Fruit fly (Drosophila melanogaster) whole organism, embryonic: ENCODE measurements around the gene MED28.

Source experiments
- ATbp ChIP-seq: fragments of 200-800 bp; sonication (Bioruptor generic); optimal IDR thresholded peaks from 2 replicates; lab custom pipeline; 2017; ENCODE audit warnings: missing biosample characterization, mild to moderate bottlenecking, missing genetic modification characterization, missing genetic modification reagents
- C15 ChIP-seq: fragments of 200-800 bp; sonication (Bioruptor generic); IDR thresholded peaks from 3 replicates; pipeline ENCODE4 v1.3.6; 2022; ENCODE audit warnings: missing biosample characterization, missing genetic modification characterization
- CG10147 ChIP-seq: fragments of 200-800 bp; sonication (Bioruptor generic); optimal IDR thresholded peaks from 2 replicates; lab custom pipeline; 2019; ENCODE audit warnings: missing biosample characterization, mild to moderate bottlenecking, missing genetic modification characterization, moderate library complexity
- CG10274 ChIP-seq: fragments of 200-800 bp; sonication (Bioruptor generic); optimal IDR thresholded peaks from 3 replicates; lab custom pipeline; 2017; ENCODE audit warnings: missing biosample characterization, mild to moderate bottlenecking, missing genetic modification characterization
- CG10321 ChIP-seq: fragments of 200-800 bp; sonication (Bioruptor generic); IDR thresholded peaks from 2 replicates; pipeline ENCODE4 v1.3.6; 2022; ENCODE audit warnings: missing biosample characterization, missing genetic modification characterization
- CG12391 ChIP-seq: fragments of 200-800 bp; sonication (Bioruptor generic); optimal IDR thresholded peaks from 3 replicates; lab custom pipeline; 2018; ENCODE audit warnings: missing biosample characterization, mild to moderate bottlenecking, missing genetic modification characterization, moderate library complexity
- CG15073 ChIP-seq: fragments of 200-800 bp; sonication (Bioruptor generic); optimal IDR thresholded peaks from 2 replicates; lab custom pipeline; 2016; ENCODE audit warnings: missing biosample characterization, missing genetic modification characterization
- CG17359 ChIP-seq: fragments of 200-800 bp; sonication (Bioruptor generic); optimal IDR thresholded peaks from 3 replicates; lab custom pipeline; 2018; ENCODE audit warnings: missing biosample characterization, mild to moderate bottlenecking, missing genetic modification characterization, moderate library complexity
- CG17361 ChIP-seq: fragments of 200-800 bp; sonication (Bioruptor generic); IDR thresholded peaks from 3 replicates; pipeline ENCODE4 v1.3.6; 2022; ENCODE audit warnings: missing biosample characterization, missing genetic modification characterization
- CG17829 ChIP-seq: fragments of 200-800 bp; optimal IDR thresholded peaks from 2 replicates; lab custom pipeline; 2019; ENCODE audit warnings: missing biosample characterization, mild to moderate bottlenecking, missing genetic modification characterization, moderate library complexity
- CG2116 ChIP-seq: fragments of 200-800 bp; sonication (Bioruptor generic); optimal IDR thresholded peaks from 3 replicates; lab custom pipeline; 2018; ENCODE audit warnings: missing biosample characterization, mild to moderate bottlenecking, missing genetic modification characterization
- CG30403 ChIP-seq: fragments of 200-800 bp; sonication (Bioruptor generic); optimal IDR thresholded peaks from 3 replicates; lab custom pipeline; 2016; ENCODE audit warnings: missing biosample characterization, missing genetic modification characterization
- CG31388 ChIP-seq: fragments of 200-800 bp; sonication (Bioruptor generic); optimal IDR thresholded peaks from 2 replicates; lab custom pipeline; 2016; ENCODE audit warnings: missing biosample characterization, missing genetic modification characterization
- CG32532 ChIP-seq: fragments of 200-800 bp; sonication (Bioruptor generic); IDR thresholded peaks from 2 replicates; pipeline ENCODE4 v1.3.6; 2022; ENCODE audit warnings: missing biosample characterization, missing genetic modification characterization
- CG34224 ChIP-seq: fragments of 200-800 bp; sonication (Bioruptor generic); IDR thresholded peaks from 3 replicates; pipeline ENCODE4 v1.3.6; 2022; ENCODE audit warnings: missing biosample characterization, missing genetic modification characterization; ENCODE audit not compliant: partially characterized antibody
- CG4360 ChIP-seq: fragments of 200-800 bp; sonication (Bioruptor generic); IDR thresholded peaks from 2 replicates; pipeline ENCODE4 v1.3.6; 2022; ENCODE audit warnings: missing biosample characterization, missing genetic modification characterization
- CG4404 ChIP-seq: fragments of 200-800 bp; sonication (Bioruptor generic); IDR thresholded peaks from 2 replicates; pipeline ENCODE4 v1.3.6; 2022; ENCODE audit warnings: missing biosample characterization, missing genetic modification characterization
- CG4820 ChIP-seq: fragments of 200-800 bp; sonication (Bioruptor generic); optimal IDR thresholded peaks from 3 replicates; lab custom pipeline; 2016; ENCODE audit warnings: missing biosample characterization, missing genetic modification characterization
- CG6791 ChIP-seq: fragments of 200-800 bp; sonication (Bioruptor generic); IDR thresholded peaks from 3 replicates; pipeline ENCODE4 v1.3.6; 2022; ENCODE audit warnings: missing biosample characterization, missing genetic modification characterization; ENCODE audit not compliant: partially characterized antibody
- CG7839 ChIP-seq: fragments of 200-800 bp; sonication (Bioruptor generic); optimal IDR thresholded peaks from 3 replicates; lab custom pipeline; 2018; ENCODE audit warnings: missing biosample characterization, mild to moderate bottlenecking, missing genetic modification characterization, moderate library complexity
- CG8359 ChIP-seq: fragments of 200-800 bp; sonication (Bioruptor generic); optimal IDR thresholded peaks from 2 replicates; lab custom pipeline; 2017; ENCODE audit warnings: missing biosample characterization, mild to moderate bottlenecking, missing genetic modification characterization, borderline replicate concordance
- CG9876 ChIP-seq: fragments of 200-800 bp; sonication (Bioruptor generic); optimal IDR thresholded peaks from 2 replicates; lab custom pipeline; 2016; ENCODE audit warnings: missing biosample characterization, missing genetic modification characterization
- D19B ChIP-seq: fragments of 200-800 bp; sonication (Bioruptor generic); optimal IDR thresholded peaks from 2 replicates; lab custom pipeline; 2017; ENCODE audit warnings: missing biosample characterization, mild to moderate bottlenecking, missing genetic modification characterization
- Deaf1 ChIP-seq: fragments of 200-800 bp; optimal IDR thresholded peaks from 3 replicates; lab custom pipeline; 2019; ENCODE audit warnings: missing biosample characterization, mild to moderate bottlenecking, missing genetic modification characterization, moderate library complexity
- GATAe ChIP-seq: fragments of 200-800 bp; sonication (Bioruptor generic); conservative IDR thresholded peaks from 2 replicates; pipeline ENCODE4 v1.3.6; 2022; ENCODE audit warnings: missing biosample characterization, missing genetic modification characterization
- Oli ChIP-seq: fragments of 200-800 bp; sonication (Bioruptor generic); optimal IDR thresholded peaks from 2 replicates; lab custom pipeline; 2018; ENCODE audit warnings: missing biosample characterization, mild to moderate bottlenecking, missing genetic modification characterization, moderate library complexity
- Ptx1 ChIP-seq: fragments of 200-800 bp; sonication (Bioruptor generic); IDR thresholded peaks from 2 replicates; pipeline ENCODE4 v1.3.6; 2022; ENCODE audit warnings: missing biosample characterization, missing genetic modification characterization
- Sox100B ChIP-seq: fragments of 200-800 bp; sonication (Bioruptor generic); optimal IDR thresholded peaks from 3 replicates; lab custom pipeline; 2018; ENCODE audit warnings: missing biosample characterization, mild to moderate bottlenecking, missing genetic modification characterization
- Sox102F ChIP-seq: fragments of 200-800 bp; sonication (Bioruptor generic); optimal IDR thresholded peaks from 2 replicates; lab custom pipeline; 2018; ENCODE audit warnings: missing biosample characterization, mild to moderate bottlenecking, missing genetic modification characterization, moderate library complexity
- Sry-β ChIP-seq: fragments of 200-800 bp; sonication (Bioruptor generic); optimal IDR thresholded peaks from 2 replicates; lab custom pipeline; 2018; ENCODE audit warnings: missing biosample characterization, mild to moderate bottlenecking, missing genetic modification characterization, moderate library complexity
- Tbp ChIP-seq: fragments of >200 bp; optimal IDR thresholded peaks from 2 replicates; lab custom pipeline; 2018; ENCODE audit warnings: missing biosample characterization, missing genetic modification characterization
- Xrp1 ChIP-seq: fragments of 200-800 bp; sonication (Bioruptor generic); IDR thresholded peaks from 2 replicates; pipeline ENCODE4 v1.3.6; 2022; ENCODE audit warnings: missing biosample characterization, missing genetic modification characterization
- bsh ChIP-seq, 2 experiments: fragments of 200-800 bp; sonication (Bioruptor generic); optimal IDR thresholded peaks; 2 replicates each; lab custom pipeline; 2017 to 2018; ENCODE audit warnings: mild to moderate bottlenecking in 2 of 2, missing biosample characterization in 2 of 2, missing genetic modification characterization in 2 of 2, moderate library complexity in 1 of 2
- dmrt99B ChIP-seq: fragments of 200-800 bp; sonication (Bioruptor generic); optimal IDR thresholded peaks from 2 replicates; lab custom pipeline; 2018; ENCODE audit warnings: missing biosample characterization, mild to moderate bottlenecking, missing genetic modification characterization, moderate library complexity
- grau ChIP-seq: fragments of 200-800 bp; optimal IDR thresholded peaks from 3 replicates; lab custom pipeline; 2019; ENCODE audit warnings: missing biosample characterization, mild to moderate bottlenecking, missing genetic modification characterization, moderate library complexity
- gsb ChIP-seq: fragments of 200-800 bp; sonication (Bioruptor generic); IDR thresholded peaks from 2 replicates; pipeline ENCODE4 v1.3.6; 2022; ENCODE audit warnings: missing biosample characterization, missing genetic modification characterization
- hbn ChIP-seq: fragments of 200-800 bp; sonication (Bioruptor generic); IDR thresholded peaks from 2 replicates; pipeline ENCODE4 v1.3.6; 2022; ENCODE audit warnings: missing biosample characterization, missing genetic modification characterization; ENCODE audit not compliant: partially characterized antibody
- insv ChIP-seq, 2 experiments: fragments of 200-800 bp; sonication (Bioruptor generic); optimal IDR thresholded peaks; 3 replicates each; lab custom pipeline; 2016 to 2018; ENCODE audit warnings: missing biosample characterization in 2 of 2, missing genetic modification characterization in 2 of 2
- ken ChIP-seq: fragments of 200-800 bp; sonication (Bioruptor generic); IDR thresholded peaks from 3 replicates; pipeline ENCODE4 v1.3.6; 2022; ENCODE audit warnings: missing biosample characterization, missing genetic modification characterization
- kni ChIP-seq: fragments of 200-800 bp; sonication (Bioruptor generic); optimal IDR thresholded peaks from 3 replicates; lab custom pipeline; 2017; ENCODE audit warnings: mild to moderate bottlenecking, missing biosample characterization, missing genetic modification reagents, missing genetic modification characterization
- lilli ChIP-seq: fragments of 200-800 bp; sonication (Bioruptor generic); optimal IDR thresholded peaks from 3 replicates; lab custom pipeline; 2016; ENCODE audit warnings: missing biosample characterization, missing genetic modification characterization
- lola ChIP-seq, 3 experiments: fragments of >200 bp in 2 of 3; fragments of 200-800 bp in 1 of 3; sonication (Bioruptor generic) in 1 of 3; optimal IDR thresholded peaks; 2 replicates each; lab custom pipeline; 2017 to 2019; ENCODE audit warnings: missing biosample characterization in 3 of 3, missing genetic modification characterization in 3 of 3, mild to moderate bottlenecking in 1 of 3, moderate library complexity in 1 of 3
- nmo ChIP-seq: fragments of 200-800 bp; sonication (Bioruptor generic); optimal IDR thresholded peaks from 2 replicates; lab custom pipeline; 2018; ENCODE audit warnings: missing biosample characterization, mild to moderate bottlenecking, missing genetic modification characterization, moderate library complexity
- pan ChIP-seq, 4 experiments: fragments of >200 bp in 3 of 4; fragments of 200-800 bp in 1 of 4; sonication (Bioruptor generic) in 1 of 4; optimal IDR thresholded peaks in 3 of 4; IDR thresholded peaks in 1 of 4; 2 replicates each; pipeline versions ENCODE4 v1.3.6 to Lab custom; 2017 to 2022; ENCODE audit warnings: missing biosample characterization in 2 of 4, missing genetic modification characterization in 2 of 4, mixed read lengths in 1 of 4
- pita ChIP-seq: fragments of 200-800 bp; sonication (Bioruptor generic); optimal IDR thresholded peaks from 2 replicates; lab custom pipeline; 2017; ENCODE audit warnings: missing biosample characterization, mild to moderate bottlenecking, missing genetic modification characterization
- run ChIP-seq: fragments of 200-800 bp; sonication (Bioruptor generic); optimal IDR thresholded peaks from 3 replicates; lab custom pipeline; 2018; ENCODE audit warnings: missing biosample characterization, mild to moderate bottlenecking, missing genetic modification characterization
- sim ChIP-seq: fragments of 200-800 bp; sonication (Bioruptor generic); IDR thresholded peaks from 2 replicates; pipeline ENCODE4 v1.3.6; 2022; ENCODE audit warnings: missing biosample characterization, missing genetic modification characterization
- slp2 ChIP-seq: fragments of 200-800 bp; sonication (Bioruptor generic); optimal IDR thresholded peaks from 2 replicates; lab custom pipeline; 2016; ENCODE audit warnings: missing biosample characterization, missing genetic modification characterization
- vnd ChIP-seq: fragments of 200-800 bp; sonication (Bioruptor generic); IDR thresholded peaks from 3 replicates; pipeline ENCODE4 v1.3.6; 2022; ENCODE audit warnings: missing biosample characterization, missing genetic modification characterization; ENCODE audit not compliant: partially characterized antibody

MED28 gene

DNA sequence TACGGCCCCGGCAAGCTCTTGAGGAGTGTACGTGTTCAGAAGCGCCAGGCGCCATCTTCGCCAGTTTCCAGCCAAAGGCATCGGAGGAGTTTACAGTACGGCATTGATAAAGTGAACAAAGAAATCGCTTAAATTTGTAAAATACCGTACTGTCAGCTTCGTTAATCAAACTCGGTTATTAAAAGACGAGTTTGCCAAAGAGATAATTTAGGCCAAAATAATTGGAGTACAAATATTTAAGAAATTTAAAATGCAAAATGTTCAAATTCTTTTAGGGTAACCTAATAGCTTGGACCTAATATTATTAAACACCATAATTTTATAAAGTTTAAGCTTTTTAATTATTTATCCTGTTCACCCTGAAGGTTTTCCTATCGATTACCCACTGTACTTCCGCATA, 25.0 kb upstream of the MED28 start (continued):
- TF ChIP-seq CG17359 (tag; lab: Kevin White, UChicago) = peak; percentile 6
- no peak for TF ChIP-seq sim
- TF ChIP-seq Sox100B = peak; percentile 3
- TF ChIP-seq CG6791 (GFP tag; lab: Robert Waterston, UW) = no peak
- no peak for TF ChIP-seq vnd (GFP tag; lab: Robert Waterston, UW)
- no peak for TF ChIP-seq CG31388 (GFP tag; lab: Kevin White, UChicago)
- TF ChIP-seq Sox102F (GFP tag; lab: Kevin White, UChicago) = peak; percentile 8
- no peak for TF ChIP-seq CG10274
- 0 out of 2 replicates have a peak, but pooled peaks have one; percentile 20 for TF ChIP-seq Ptx1 (GFP tag; lab: Robert Waterston, UW)
- no peak for TF ChIP-seq pita (GFP tag; lab: Kevin White, UChicago)
- no peak for TF ChIP-seq dmrt99B (tag; lab: Kevin White, UChicago)
- TF ChIP-seq grau (tag; lab: Kevin White, UChicago) = peak; percentile 77
- no peak for TF ChIP-seq D19B
- TF ChIP-seq insv (GFP tag; optimal IDR thresholded peaks at IDR 0.05; lab: Kevin White, UChicago) = no peak
- no peak for TF ChIP-seq run (tag; lab: Kevin White, UChicago)
- TF ChIP-seq CG15073 (GFP tag; lab: Kevin White, UChicago) = no peak
- TF ChIP-seq CG7839 = peak; percentile 25
- no peak for TF ChIP-seq Tbp
- TF ChIP-seq CG4820 = no peak
- peak in 1 of 3 experiments; percentile 28 for TF ChIP-seq lola (GFP tag; optimal IDR thresholded peaks at IDR 0.05; lab: Kevin White, UChicago)
- TF ChIP-seq Xrp1 (GFP tag; lab: Robert Waterston, UW) = peak; percentile 43; the same call in 1 of the 2 replicates
- TF ChIP-seq pan (optimal IDR thresholded peaks at IDR 0.05; lab: Kevin White, UChicago) = no peak
- TF ChIP-seq pan (GFP tag; optimal IDR thresholded peaks at IDR 0.05 in 1 of 2, IDR thresholded peaks at IDR 0.05 in 1 of 2) = peak in 1 of 2 experiments; percentile 14
- TF ChIP-seq slp2 = no peak
- TF ChIP-seq GATAe (GFP tag; lab: Robert Waterston, UW) = no peak
- TF ChIP-seq CG34224 (GFP tag; lab: Robert Waterston, UW) = no peak
- no peak for TF ChIP-seq CG32532
- TF ChIP-seq CG2116 (GFP tag; lab: Kevin White, UChicago) = no peak
- TF ChIP-seq CG8359 (GFP tag; lab: Kevin White, UChicago) = no peak
- TF ChIP-seq CG9876 = no peak
- no peak for TF ChIP-seq kni (GFP tag; lab: Kevin White, UChicago)
- peak; percentile 3 for TF ChIP-seq lilli
- peak; percentile 17 for TF ChIP-seq Oli
- TF ChIP-seq CG17361 (GFP tag; lab: Robert Waterston, UW) = 0 out of 3 replicates have a peak, but pooled peaks have one; percentile 28
- TF ChIP-seq CG4360 (GFP tag; lab: Robert Waterston, UW) = no peak
- TF ChIP-seq ATbp = no peak
- 0 out of 3 replicates have a peak, but pooled peaks have one; percentile 40 for TF ChIP-seq ken
- no peak for TF ChIP-seq CG10321 (GFP tag; lab: Robert Waterston, UW)
- no peak for TF ChIP-seq hbn (GFP tag; lab: Robert Waterston, UW)
- TF ChIP-seq C15 = no peak
- 0 out of 2 replicates have a peak, but pooled peaks have one; percentile 22 for TF ChIP-seq CG4404 (GFP tag; lab: Robert Waterston, UW)
- no peak for TF ChIP-seq gsb (GFP tag; lab: Robert Waterston, UW)
- TF ChIP-seq nmo = peak; percentile 18
- TF ChIP-seq bsh (GFP tag; optimal IDR thresholded peaks at IDR 0.05; lab: Kevin White, UChicago) = peak; percentile 13 to 31
- no peak for TF ChIP-seq Sry-β (GFP tag; lab: Kevin White, UChicago)
- peak; percentile 3 for TF ChIP-seq CG10147
- TF ChIP-seq CG17829 (tag; lab: Kevin White, UChicago) = peak; percentile 26
- peak; percentile 31 for TF ChIP-seq CG30403 (GFP tag; lab: Kevin White, UChicago)
- no peak for TF ChIP-seq Deaf1 (tag; lab: Kevin White, UChicago)
- peak; percentile 4 for TF ChIP-seq CG12391
